Fruit fly (Drosophila melanogaster) S2 (cell line): ENCODE measurements around the gene CG14329.

Source experiments
- CG8478 ChIP-seq: fragments of >200 bp; optimal IDR thresholded peaks from 2 replicates; lab custom pipeline; 2018
- CTCF ChIP-seq, 2 experiments: fragments of >200 bp; optimal IDR thresholded peaks; 2 replicates each; lab custom pipeline; 2018

- TF ChIP-seq CTCF (optimal IDR thresholded peaks at IDR 0.05; lab: Kevin White, UChicago) (no peak), CG8478 (lab: Kevin White, UChicago) (no peak)
These were observed 37.2 kb downstream of the CG14329 start for dm6 chr3R:17646102-17647050.
